Worm (Caenorhabditis elegans) whole organism, L4 larva: ENCODE data around the gene B0507.7.

Experiments used
- mep-1 ChIP-seq: fragments of 150-350 bp; sonication (generic microtip); optimal IDR thresholded peaks from 3 replicates; lab custom pipeline; 2014; ENCODE audit warnings: missing biosample characterization, missing genetic modification characterization
- nhr-76 ChIP-seq: fragments of 150-350 bp; optimal IDR thresholded peaks from 2 replicates; lab custom pipeline; 2014; ENCODE audit warnings: missing biosample characterization, missing genetic modification characterization
- php-3 ChIP-seq: fragments of 200-800 bp; sonication (Bioruptor generic); IDR thresholded peaks from 2 replicates; pipeline ENCODE4 v1.3.6; 2022; ENCODE audit warnings: missing genetic modification reagents, missing genetic modification characterization, missing compliant biosample characterization

- TF ChIP-seq mep-1 (tag; lab: Kevin White, UChicago) (no peak), php-3 (no peak), nhr-76 (tag; lab: Kevin White, UChicago) (no peak)
Measured at ce11 chrV:8739136-8739535, 19.4 kb downstream of the B0507.7 start, which contains the start of gene ZC196.2.
